Worm (Caenorhabditis elegans) whole organism, L4 larva: Measurements from ENCODE around the gene sfa-1.

Experiments
- F44E2.7 ChIP-seq: fragments of 200-800 bp; sonication (Bioruptor generic); IDR thresholded peaks from 2 replicates; pipeline ENCODE4 v2.1.2; 2022; ENCODE audit warnings: missing genetic modification characterization, missing compliant biosample characterization
- R02D3.7 ChIP-seq: fragments of 150-350 bp; sonication (generic microtip); optimal IDR thresholded peaks from 3 replicates; lab custom pipeline; 2014; ENCODE audit warnings: missing biosample characterization, missing genetic modification characterization
- hif-1 ChIP-seq, 2 experiments: sonication (generic microtip); optimal IDR thresholded peaks; 2 replicates each; lab custom pipeline; 2016 to 2017; ENCODE audit warnings: missing compliant biosample characterization in 2 of 2, missing genetic modification characterization in 2 of 2, missing genetic modification reagents in 2 of 2, missing genotype in 2 of 2, mild to moderate bottlenecking in 1 of 2
- lin-13 ChIP-seq: fragments of 150-350 bp; optimal IDR thresholded peaks from 2 replicates; lab custom pipeline; 2014; ENCODE audit warnings: missing biosample characterization, missing genetic modification reagents, missing genetic modification characterization
- lin-38 ChIP-seq: fragments of 200-800 bp; sonication (Bioruptor generic); IDR thresholded peaks from 2 replicates; pipeline ENCODE4 v1.3.6; 2022; ENCODE audit warnings: missing genetic modification reagents, missing genetic modification characterization, missing compliant biosample characterization
- mep-1 ChIP-seq: fragments of 150-350 bp; sonication (generic microtip); optimal IDR thresholded peaks from 3 replicates; lab custom pipeline; 2014; ENCODE audit warnings: missing biosample characterization, missing genetic modification characterization

ce11 chrIV:17111813-17112212 lies 1.0 kb upstream of the sfa-1 start, which contains the start of gene Y116A8C.33:
- TF ChIP-seq R02D3.7 = no peak
- no peak for TF ChIP-seq mep-1 (tag; lab: Kevin White, UChicago)
- no peak for TF ChIP-seq hif-1 (tag; optimal IDR thresholded peaks at IDR 0.05; lab: Kevin White, UChicago)
- TF ChIP-seq lin-38 = no peak
- no peak for TF ChIP-seq F44E2.7
- TF ChIP-seq lin-13 (GFP tag; lab: Kevin White, UChicago) = no peak
